Worm (Caenorhabditis elegans): ENCODE measurements around the gene C36C9.11.

DNA sequence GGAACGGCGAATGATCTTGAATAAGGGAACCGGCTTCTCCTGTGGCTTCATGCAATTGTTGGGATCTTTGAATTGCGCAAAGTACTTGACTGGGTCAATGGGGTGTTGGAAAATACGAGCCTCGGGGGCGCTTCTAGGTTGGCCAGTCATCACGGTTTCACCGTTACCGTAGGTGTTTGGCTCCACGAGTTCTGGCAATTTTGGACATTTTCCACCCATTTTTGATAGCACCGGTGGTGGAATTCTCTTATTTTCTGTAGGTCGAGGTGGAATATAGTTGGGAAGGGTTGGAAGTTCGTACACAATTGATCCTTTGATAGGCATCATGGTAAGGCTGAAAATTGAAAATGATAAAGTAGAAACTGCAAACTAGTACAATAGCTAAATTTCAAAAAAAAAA lies 35.5 kb upstream of the C36C9.11 start, which contains the start of gene ZK380.4:
- TF ChIP-seq flt-1 (GFP tag; IDR thresholded peaks at IDR 0.05) (no peak), ref-1 (GFP tag; conservative IDR thresholded peaks at IDR 0.05) (no peak), med-1 (GFP tag; optimal IDR thresholded peaks at IDR 0.05; ENCODE audit: insufficient read depth) (no peak), ztf-23 (GFP tag; IDR thresholded peaks at IDR 0.05) (no peak), cog-1 (tag; optimal IDR thresholded peaks at IDR 0.05) (no peak)
